Fruit fly (Drosophila melanogaster): ENCODE data around the gene Yp2.

Gene Yp2

dm6 chrX:10067528-10067927 lies 15.1 kb upstream of the Yp2 start (continued):
- TF ChIP-seq CG30431 (GFP tag; optimal IDR thresholded peaks at IDR 0.05) (peak; percentile 41), knrl (GFP tag; IDR thresholded peaks at IDR 0.05; ENCODE audit: partially characterized antibody) (no peak), CG9797 (GFP tag; optimal IDR thresholded peaks at IDR 0.05) (no peak), CG8388 (GFP tag; optimal IDR thresholded peaks at IDR 0.05) (peak; percentile 15), CG1233 (GFP tag; optimal IDR thresholded peaks at IDR 0.05) (peak; percentile 21), dpn (GFP tag; optimal IDR thresholded peaks at IDR 0.05) (peak; percentile 0 to 50), CG14050 (GFP tag; IDR thresholded peaks at IDR 0.05) (peak; percentile 34; the same call in 1 of the 3 replicates), D19A (tag; optimal IDR thresholded peaks at IDR 0.05) (peak; percentile 34), lab (GFP tag; optimal IDR thresholded peaks at IDR 0.05) (peak; percentile 66), emc (GFP tag; optimal IDR thresholded peaks at IDR 0.05) (no peak), CG9727 (GFP tag; optimal IDR thresholded peaks at IDR 0.05) (peak; percentile 21), Oaz (GFP tag; IDR thresholded peaks at IDR 0.05) (no peak; the same call in 1 of the 2 replicates), CG31441 (GFP tag; IDR thresholded peaks at IDR 0.05) (peak; percentile 47; the same call in 1 of the 2 replicates), CG2120 (GFP tag; optimal IDR thresholded peaks at IDR 0.05) (peak; percentile 45), gem (tag; optimal IDR thresholded peaks at IDR 0.05) (peak; percentile 66), E2f1 (GFP tag; IDR thresholded peaks at IDR 0.05) (0 out of 2 replicates have a peak, but pooled peaks have one; percentile 22), CG12391 (tag; optimal IDR thresholded peaks at IDR 0.05) (peak; percentile 34), ftz-f1 (GFP tag; optimal IDR thresholded peaks at IDR 0.05) (no peak), grau (tag; optimal IDR thresholded peaks at IDR 0.05) (peak; percentile 35), CG13424 (tag; optimal IDR thresholded peaks at IDR 0.05) (peak; percentile 18), Doc2 (GFP tag; IDR thresholded peaks at IDR 0.05) (no peak), CG10959 (GFP tag; IDR thresholded peaks at IDR 0.05) (peak; percentile 45; the same call in 1 of the 2 replicates), CG17186 (GFP tag; optimal IDR thresholded peaks at IDR 0.05) (no peak), Kr (GFP tag; optimal IDR thresholded peaks at IDR 0.05) (no peak), fd3F (GFP tag; optimal IDR thresholded peaks at IDR 0.05) (no peak), CG32772 (GFP tag; IDR thresholded peaks at IDR 0.05) (peak; percentile 32; the same call in 1 of the 2 replicates), tup (GFP tag; optimal IDR thresholded peaks at IDR 0.05) (no peak), dmrt99B (tag; optimal IDR thresholded peaks at IDR 0.05) (peak; percentile 57), pan (optimal IDR thresholded peaks at IDR 0.05) (no peak), pan (GFP tag; optimal IDR thresholded peaks at IDR 0.05 in 1 of 2, IDR thresholded peaks at IDR 0.05 in 1 of 2) (peak in 1 of 2 experiments; percentile 56), Aef1 (GFP tag; IDR thresholded peaks at IDR 0.05) (0 out of 3 replicates have a peak, but pooled peaks have one; percentile 11), CG2875 (GFP tag; optimal IDR thresholded peaks at IDR 0.05) (peak; percentile 12), danr (GFP tag; IDR thresholded peaks at IDR 0.05) (no peak), klu (GFP tag; IDR thresholded peaks at IDR 0.05) (peak; percentile 36; the same call in 1 of the 2 replicates), dimm (GFP tag; IDR thresholded peaks at IDR 0.05) (no peak), CG8290 (GFP tag; optimal IDR thresholded peaks at IDR 0.05) (no peak), CG8290 (tag; optimal IDR thresholded peaks at IDR 0.05) (peak in 1 of 2 experiments; percentile 59), CG32532 (GFP tag; IDR thresholded peaks at IDR 0.05) (peak; percentile 56; the same call in 1 of the 2 replicates), stc (GFP tag; IDR thresholded peaks at IDR 0.05) (peak; percentile 59; the same call in 1 of the 2 replicates), H2.0 (GFP tag; IDR thresholded peaks at IDR 0.05) (peak; percentile 57; the same call in 1 of the 2 replicates), Max (GFP tag; optimal IDR thresholded peaks at IDR 0.05) (peak; percentile 16), org-1 (GFP tag; optimal IDR thresholded peaks at IDR 0.05) (peak; percentile 10), tin (GFP tag; optimal IDR thresholded peaks at IDR 0.05) (peak; percentile 19), ranshi (GFP tag; IDR thresholded peaks at IDR 0.05) (peak; percentile 59; the same call in 1 of the 2 replicates), Antp (GFP tag; optimal IDR thresholded peaks at IDR 0.05) (peak; percentile 66), Fer3 (tag; optimal IDR thresholded peaks at IDR 0.05) (peak; percentile 36), CG7556 (GFP tag; optimal IDR thresholded peaks at IDR 0.05) (peak; percentile 30), CG11696 (GFP tag; IDR thresholded peaks at IDR 0.05) (peak; percentile 35; the same call in 1 of the 2 replicates), HLH4C (GFP tag; IDR thresholded peaks at IDR 0.05; ENCODE audit: partially characterized antibody) (no peak), CG12942 (GFP tag; optimal IDR thresholded peaks at IDR 0.05) (peak; percentile 6), CG6272 (GFP tag; IDR thresholded peaks at IDR 0.05) (0 out of 2 replicates have a peak, but pooled peaks have one; percentile 20)
